Worm (Caenorhabditis elegans): ENCODE results near the gene sas-7.

Gene sas-7

ce11 chrIII:10320788-10321187 is at the start of gene sas-7:
Gene sas-7 (plus strand): TSS chrIII:10321019.
- no peak for TF ChIP-seq unc-62 (GFP tag; optimal IDR thresholded peaks at IDR 0.05)

DNA sequence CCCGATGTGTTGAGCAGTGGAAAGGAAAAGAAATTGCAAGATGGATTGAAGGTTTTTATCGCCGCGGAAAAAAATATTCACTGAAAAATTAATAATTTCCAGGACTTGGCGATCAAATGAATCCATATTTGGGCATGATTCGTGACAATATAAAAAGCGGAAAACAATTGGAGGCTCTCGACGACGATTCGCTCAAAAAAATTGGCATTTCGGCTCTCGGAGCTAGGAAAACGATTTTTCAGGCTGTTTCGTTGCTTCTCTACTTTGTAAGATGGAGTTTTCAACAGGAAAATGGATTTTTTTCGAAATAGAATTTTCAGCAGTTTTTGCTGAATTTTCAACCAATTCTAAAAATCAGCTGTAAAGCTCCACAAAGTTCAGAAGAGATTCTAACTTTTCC is 49.0 kb upstream of the sas-7 start:
- no peak for TF ChIP-seq unc-62 (GFP tag; optimal IDR thresholded peaks at IDR 0.05)

DNA sequence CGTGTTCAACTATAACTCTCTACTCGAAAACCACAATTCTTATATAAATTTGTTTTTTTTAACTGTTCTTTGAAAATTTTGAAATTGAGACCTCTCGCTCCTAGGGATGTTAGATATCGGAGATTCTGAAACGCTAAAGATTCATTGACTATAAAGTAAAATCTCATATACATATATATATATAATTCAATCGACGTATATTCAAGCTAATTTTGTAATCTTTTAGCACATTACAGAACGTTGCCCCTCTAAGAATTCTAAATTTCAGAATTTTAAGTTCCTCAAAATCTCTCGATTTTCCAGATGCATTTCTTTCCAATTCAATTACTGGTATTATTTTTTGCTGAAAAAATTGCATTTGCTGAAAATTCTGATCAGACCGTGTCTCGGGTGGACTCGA is 42.0 kb upstream of the sas-7 start, which contains the start of gene pad-2:
Gene pad-2, plus strand, starts transcription at position 301 of the 400 bp plus-strand sequence.
- TF ChIP-seq unc-62 (GFP tag; optimal IDR thresholded peaks at IDR 0.05): no peak

DNA sequence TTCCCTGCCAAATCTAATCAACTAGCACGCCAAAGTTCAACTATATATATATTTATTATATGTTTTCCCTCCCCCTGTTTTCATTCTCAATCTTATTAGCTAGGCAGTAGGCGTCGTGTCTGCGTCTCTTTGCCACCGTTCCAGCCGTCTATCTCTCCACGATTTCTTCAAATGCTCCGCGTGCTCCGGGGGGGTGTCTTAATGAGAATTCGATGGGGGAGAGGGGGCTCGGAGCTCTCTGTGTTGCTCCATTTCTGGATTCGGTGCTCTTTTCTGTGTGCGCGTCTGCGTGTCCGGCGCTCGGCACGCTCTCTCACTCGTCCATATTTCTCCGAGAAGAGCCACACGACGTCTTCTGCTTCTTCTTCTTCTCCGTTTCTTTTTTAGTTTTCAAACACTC is 36.6 kb upstream of the sas-7 start:
- no peak for TF ChIP-seq unc-62 (GFP tag; optimal IDR thresholded peaks at IDR 0.05)

- no peak for TF ChIP-seq unc-62 (GFP tag; optimal IDR thresholded peaks at IDR 0.05)
Observed at ce11 chrIII:10285623-10286022, 35.2 kb upstream of the sas-7 start, which contains the start of gene K10G9.2. Gene K10G9.2 (plus strand): TSS chrIII:10285923.

ce11 chrIII:10289790-10290189 is 31.0 kb upstream of the sas-7 start:
- no peak for TF ChIP-seq unc-62 (GFP tag; optimal IDR thresholded peaks at IDR 0.05)

ce11 chrIII:10290541-10290940 is 30.3 kb upstream of the sas-7 start:
- TF ChIP-seq unc-62 (GFP tag; optimal IDR thresholded peaks at IDR 0.05): no peak

ce11 chrIII:10293362-10293761 is 27.5 kb upstream of the sas-7 start:
- no peak for TF ChIP-seq unc-62 (GFP tag; optimal IDR thresholded peaks at IDR 0.05)

- TF ChIP-seq unc-62 (GFP tag; optimal IDR thresholded peaks at IDR 0.05): no peak
Observed at ce11 chrIII:10293946-10294345, 26.9 kb upstream of the sas-7 start.

ce11 chrIII:10294837-10295236 is 26.0 kb upstream of the sas-7 start, which contains the start of gene vglu-2:
Gene vglu-2 (plus strand): TSS chrIII:10295137.
- TF ChIP-seq unc-62 (GFP tag; optimal IDR thresholded peaks at IDR 0.05): no peak

ce11 chrIII:10296904-10297303 is 23.9 kb upstream of the sas-7 start:
- TF ChIP-seq unc-62 (GFP tag; optimal IDR thresholded peaks at IDR 0.05): no peak

- TF ChIP-seq unc-62 (GFP tag; optimal IDR thresholded peaks at IDR 0.05): no peak
Observed at ce11 chrIII:10300078-10300477, 20.7 kb upstream of the sas-7 start, which contains the start of gene vglu-3. Gene vglu-3 (plus strand): TSS chrIII:10300378.

DNA sequence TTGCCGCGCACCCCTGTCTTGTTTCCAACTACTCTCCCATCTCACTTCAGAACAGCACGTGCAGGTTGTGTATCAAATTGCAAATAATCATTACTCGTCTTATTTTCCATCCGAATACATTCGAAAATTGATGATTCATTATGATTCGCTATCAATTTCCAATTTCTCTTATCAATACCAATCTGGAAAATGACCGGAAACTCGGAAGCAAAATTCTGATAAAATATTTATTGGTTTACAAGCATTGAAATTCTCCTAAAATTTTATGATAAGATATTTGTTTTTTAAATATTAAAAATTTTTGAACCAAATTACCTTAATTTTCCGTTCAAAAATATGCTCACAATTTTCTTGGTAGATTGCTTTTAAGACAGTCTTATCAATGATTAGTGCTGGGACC is 15.5 kb upstream of the sas-7 start:
- TF ChIP-seq unc-62 (GFP tag; optimal IDR thresholded peaks at IDR 0.05): no peak

- TF ChIP-seq unc-62 (GFP tag; optimal IDR thresholded peaks at IDR 0.05): no peak
Observed at ce11 chrIII:10306049-10306448, 14.8 kb upstream of the sas-7 start, which contains the start of gene T07A5.1. Gene T07A5.1 (minus strand): TSS chrIII:10306197.

ce11 chrIII:10311016-10311415 is 9.8 kb upstream of the sas-7 start, which contains the start of gene T07A5.7:
Gene T07A5.7 (minus strand): TSS chrIII:10311116.
- TF ChIP-seq unc-62 (GFP tag; optimal IDR thresholded peaks at IDR 0.05): no peak

- TF ChIP-seq unc-62 (GFP tag; optimal IDR thresholded peaks at IDR 0.05): no peak
Observed at ce11 chrIII:10314234-10314633, 6.6 kb upstream of the sas-7 start.

DNA sequence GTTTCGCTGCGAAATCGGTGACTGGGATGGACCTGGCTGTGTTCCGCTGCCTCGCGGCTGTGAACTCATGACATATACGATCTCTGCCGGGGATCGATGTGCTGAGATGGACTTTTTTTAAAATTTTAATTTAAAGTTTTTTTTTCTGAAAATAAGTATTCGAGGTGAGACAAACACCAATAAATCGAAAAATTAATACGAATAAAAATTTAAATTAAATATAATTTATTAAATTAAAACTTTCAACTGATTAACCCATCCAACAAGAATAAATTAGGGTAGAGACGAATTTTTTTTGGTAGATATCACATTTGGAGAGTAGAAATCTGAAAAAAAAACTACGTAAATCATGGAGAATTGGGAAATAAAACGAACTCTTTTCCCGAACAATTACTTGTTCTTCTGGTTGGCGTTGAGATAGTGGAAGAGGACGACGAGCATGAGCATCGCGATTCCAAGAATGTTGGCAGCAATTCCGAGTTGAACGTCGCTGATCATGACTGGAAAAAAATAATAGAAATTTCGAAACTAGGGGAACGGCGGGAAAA is 2.7 kb upstream of the sas-7 start, which contains the start of the genes unc-50 and ostf-4:
Gene unc-50, minus strand, starts transcription at position 101 of the 548 bp plus-strand sequence.
Gene ostf-4, minus strand, starts transcription at position 498 of the 548 bp plus-strand sequence.
- no peak for TF ChIP-seq unc-62 (GFP tag; optimal IDR thresholded peaks at IDR 0.05)

ce11 chrIII:10318755-10319154 is 2.1 kb upstream of the sas-7 start, which contains the start of gene unc-69:
Gene unc-69 (plus strand): TSS chrIII:10318939.
- TF ChIP-seq unc-62 (GFP tag; optimal IDR thresholded peaks at IDR 0.05): no peak

Data from whole organism, dauer.